Worm (Caenorhabditis elegans): ENCODE measurements around the gene zfp-3.
"Not testable (repeated sequence)": the region's sequence is repeated elsewhere in the genome, so short reads cannot be mapped to it uniquely, and the experiment has no call there.

zfp-3 gene

DNA sequence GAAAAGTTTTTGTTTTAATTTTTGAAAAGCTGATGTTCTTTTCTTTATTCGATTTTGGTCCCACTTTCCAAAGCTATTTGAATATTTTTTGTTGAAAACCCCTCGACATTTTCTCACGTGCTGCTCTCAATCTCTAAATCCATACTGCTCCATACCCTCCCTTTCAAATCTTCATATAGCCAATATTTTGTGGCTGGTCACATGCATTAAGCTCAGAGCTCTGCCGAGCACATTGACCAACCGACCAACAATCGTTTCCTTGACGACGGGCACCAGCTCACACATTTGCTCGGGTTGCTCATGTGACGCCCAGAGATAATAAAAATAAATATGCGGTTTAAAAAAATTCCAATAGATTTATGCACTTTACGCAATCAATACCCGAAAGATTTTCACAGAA lies 7.5 kb downstream of the zfp-3 start (continued):
- TF ChIP-seq lin-35 (GFP tag; optimal IDR thresholded peaks at IDR 0.05) (no peak), ceh-63 (GFP tag; optimal IDR thresholded peaks at IDR 0.05) (no peak), zip-4 (GFP tag; optimal IDR thresholded peaks at IDR 0.05) (no peak), unc-30 (tag; optimal IDR thresholded peaks at IDR 0.05) (no peak), ztf-11 (tag; optimal IDR thresholded peaks at IDR 0.05) (no peak), lin-14 (GFP tag; optimal IDR thresholded peaks at IDR 0.05) (peak; percentile 21), nhr-76 (tag; optimal IDR thresholded peaks at IDR 0.05) (no peak), nhr-20 (tag; optimal IDR thresholded peaks at IDR 0.05) (no peak), mdl-1 (tag; optimal IDR thresholded peaks at IDR 0.05) (peak in 1 of 2 experiments; percentile 8), hpl-2 (GFP tag; optimal IDR thresholded peaks at IDR 0.05) (no peak), nhr-12 (tag; optimal IDR thresholded peaks at IDR 0.05) (no peak), irx-1 (tag; optimal IDR thresholded peaks at IDR 0.05) (no peak), blmp-1 (tag; optimal IDR thresholded peaks at IDR 0.05) (no peak), nhr-237 (tag; optimal IDR thresholded peaks at IDR 0.05) (no peak), ceh-82 (tag; optimal IDR thresholded peaks at IDR 0.05) (peak in 2 of 3 experiments; percentile 23 to 43), fkh-8 (tag; optimal IDR thresholded peaks at IDR 0.05) (peak; percentile 82), ets-5 (GFP tag; IDR thresholded peaks at IDR 0.05) (no peak), unc-86 (tag; optimal IDR thresholded peaks at IDR 0.05) (no peak), mef-2 (tag; optimal IDR thresholded peaks at IDR 0.05) (no peak), snu-23 (GFP tag; optimal IDR thresholded peaks at IDR 0.05) (peak; percentile 40), fkh-4 (tag; optimal IDR thresholded peaks at IDR 0.05; ENCODE audit: borderline replicate concordance) (no peak), pax-3 (tag; optimal IDR thresholded peaks at IDR 0.05) (peak; percentile 57), egl-13 (tag; optimal IDR thresholded peaks at IDR 0.05) (peak; percentile 44), nhr-77 (tag; optimal IDR thresholded peaks at IDR 0.05) (no peak), fos-1 (tag; optimal IDR thresholded peaks at IDR 0.05) (no peak), nhr-47 (tag; optimal IDR thresholded peaks at IDR 0.05) (peak; percentile 68), nhr-71 (tag; optimal IDR thresholded peaks at IDR 0.05) (peak; percentile 35), skn-1 (tag; optimal IDR thresholded peaks at IDR 0.05) (peak; percentile 34)

DNA sequence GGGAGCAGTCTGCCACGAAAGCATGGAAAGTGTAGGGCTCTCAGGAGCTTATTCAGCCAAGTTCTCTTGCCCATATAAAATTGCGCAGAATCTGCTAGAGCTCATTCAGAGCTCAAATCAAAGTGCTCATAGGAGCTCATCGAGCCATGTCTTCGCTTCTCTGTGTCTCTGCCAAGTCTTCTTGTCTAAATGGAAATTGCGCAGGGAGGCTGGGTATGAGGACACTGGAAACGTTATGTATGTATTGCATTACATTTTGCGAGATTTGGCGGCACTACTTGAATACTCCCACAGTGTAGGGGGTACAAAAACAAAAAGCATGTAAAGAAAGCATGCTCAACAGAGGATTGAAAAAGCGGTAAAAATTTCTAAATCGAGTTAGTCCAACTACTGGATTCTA lies 9.3 kb downstream of the zfp-3 start:
- TF ChIP-seq ceh-82 (tag; optimal IDR thresholded peaks at IDR 0.05) = peak; percentile 10 to 57 (median 21)
- no peak for TF ChIP-seq tlp-1 (tag; optimal IDR thresholded peaks at IDR 0.05)
- peak; percentile 22 for TF ChIP-seq skn-1 (tag; optimal IDR thresholded peaks at IDR 0.05)
- TF ChIP-seq egl-27 (tag; optimal IDR thresholded peaks at IDR 0.05) = no peak
- TF ChIP-seq unc-62 (GFP tag; optimal IDR thresholded peaks at IDR 0.05) = no peak
- TF ChIP-seq ets-5 (GFP tag; IDR thresholded peaks at IDR 0.05) = no peak
- no peak for TF ChIP-seq ceh-90 (tag; optimal IDR thresholded peaks at IDR 0.05)
- peak; percentile 18 for TF ChIP-seq snu-23 (GFP tag; optimal IDR thresholded peaks at IDR 0.05)
- peak; percentile 4 for TF ChIP-seq mep-1 (tag; optimal IDR thresholded peaks at IDR 0.05)
- TF ChIP-seq nhr-47 (tag; optimal IDR thresholded peaks at IDR 0.05) = peak; percentile 68
- peak; percentile 1 for TF ChIP-seq jun-1 (tag; optimal IDR thresholded peaks at IDR 0.05)
- peak in 1 of 2 experiments; percentile 17 for TF ChIP-seq efl-1 (optimal IDR thresholded peaks at IDR 0.05)
- TF ChIP-seq efl-1 (GFP tag; optimal IDR thresholded peaks at IDR 0.05 in 1 of 2) = peak in 1 of 2 experiments; percentile 70
- no peak for TF ChIP-seq ceh-88 (GFP tag; IDR thresholded peaks at IDR 0.05)
- TF ChIP-seq rnt-1 (tag; optimal IDR thresholded peaks at IDR 0.05) = peak; percentile 9
- TF ChIP-seq nhr-84 (tag; optimal IDR thresholded peaks at IDR 0.05) = no peak
- peak; percentile 11 for TF ChIP-seq tbx-2 (tag; optimal IDR thresholded peaks at IDR 0.05)
- peak; percentile 55 for TF ChIP-seq fkh-10 (GFP tag; optimal IDR thresholded peaks at IDR 0.05)
- TF ChIP-seq fkh-8 (tag; optimal IDR thresholded peaks at IDR 0.05) = peak; percentile 43
- peak; percentile 53 for TF ChIP-seq dsc-1 (tag; optimal IDR thresholded peaks at IDR 0.05)

- not testable (repeated sequence) for TF ChIP-seq fos-1, nhr-12, ceh-90 (tag; optimal IDR thresholded peaks at IDR 0.05)
These were observed 15.7 kb downstream of the zfp-3 start, which contains the start of gene F19G12.1 for ce11 chrX:1430707-1431106. F19G12.1 (plus strand) TSS chrX:1431007.

All from whole organism, L1 larva.